Worm (Caenorhabditis elegans): Measurements from ENCODE around the gene srw-77.

Gene srw-77

ce11 chrV:16645201-16645940, 1.9 kb upstream of the srw-77 start, which contains the start of gene W06G6.17:
W06G6.17 (minus strand) TSS chrV:16645251.
- TF ChIP-seq nhr-77 (tag; optimal IDR thresholded peaks at IDR 0.05) (no peak), ceh-16 (tag; optimal IDR thresholded peaks at IDR 0.05) (no peak), zag-1 (tag; optimal IDR thresholded peaks at IDR 0.05) (no peak), nhr-21 (tag; optimal IDR thresholded peaks at IDR 0.05) (no peak), nhr-23 (tag; optimal IDR thresholded peaks at IDR 0.05) (no peak), aly-2 (tag; optimal IDR thresholded peaks at IDR 0.05) (no peak), nhr-12 (tag; optimal IDR thresholded peaks at IDR 0.05) (no peak), elt-1 (tag; optimal IDR thresholded peaks at IDR 0.05) (no peak), ztf-4 (tag; optimal IDR thresholded peaks at IDR 0.05) (no peak)

- TF ChIP-seq blmp-1 (tag; optimal IDR thresholded peaks at IDR 0.05; ENCODE audit: insufficient read depth) (no peak), nhr-25 (tag; optimal IDR thresholded peaks at IDR 0.05) (no peak), mab-5 (tag; optimal IDR thresholded peaks at IDR 0.05) (no peak), ztf-4 (tag; optimal IDR thresholded peaks at IDR 0.05) (no peak), gmeb-1 (tag; optimal IDR thresholded peaks at IDR 0.05) (no peak), elt-3 (tag; optimal IDR thresholded peaks at IDR 0.05) (no peak), sma-3 (GFP tag; optimal IDR thresholded peaks at IDR 0.05) (no peak), R02D3.7 (tag; optimal IDR thresholded peaks at IDR 0.05) (no peak), lsy-2 (tag; optimal IDR thresholded peaks at IDR 0.05) (no peak), dmd-4 (tag; optimal IDR thresholded peaks at IDR 0.05) (no peak), zag-1 (tag; optimal IDR thresholded peaks at IDR 0.05) (no peak), unc-55 (GFP tag; optimal IDR thresholded peaks at IDR 0.05) (no peak), nhr-129 (tag; optimal IDR thresholded peaks at IDR 0.05) (no peak), F13H6.1 (tag; optimal IDR thresholded peaks at IDR 0.05) (no peak)
These were observed 3.1 kb downstream of the srw-77 start for ce11 chrV:16640366-16640765.

- TF ChIP-seq nhr-237 (tag; optimal IDR thresholded peaks at IDR 0.05), result no peak
- TF ChIP-seq crh-2 (tag; optimal IDR thresholded peaks at IDR 0.05), result no peak
- TF ChIP-seq peb-1 (tag; optimal IDR thresholded peaks at IDR 0.05), result no peak
- no peak for TF ChIP-seq dmd-4 (tag; optimal IDR thresholded peaks at IDR 0.05)
- TF ChIP-seq mab-5 (tag; optimal IDR thresholded peaks at IDR 0.05), result no peak
- no peak for TF ChIP-seq mbf-1 (tag; optimal IDR thresholded peaks at IDR 0.05)
- no peak for TF ChIP-seq egl-27 (tag; optimal IDR thresholded peaks at IDR 0.05)
- TF ChIP-seq nhr-12 (tag; optimal IDR thresholded peaks at IDR 0.05), result no peak
- TF ChIP-seq lsy-2 (tag; optimal IDR thresholded peaks at IDR 0.05), result no peak
These were observed 5.3 kb downstream of the srw-77 start, which contains the start of gene srw-76 for ce11 chrV:16638204-16638603. srw-76 (minus strand) TSS chrV:16638304.

- TF ChIP-seq crh-2 (tag; optimal IDR thresholded peaks at IDR 0.05), result no peak
- no peak for TF ChIP-seq lin-39 (tag; optimal IDR thresholded peaks at IDR 0.05)
- no peak for TF ChIP-seq fos-1 (tag; optimal IDR thresholded peaks at IDR 0.05)
- TF ChIP-seq snpc-4 (tag; optimal IDR thresholded peaks at IDR 0.05), result no peak
- TF ChIP-seq lin-13 (GFP tag; optimal IDR thresholded peaks at IDR 0.05), result no peak
- TF ChIP-seq R02D3.7 (tag; optimal IDR thresholded peaks at IDR 0.05), result no peak
- TF ChIP-seq unc-62 (GFP tag; optimal IDR thresholded peaks at IDR 0.05), result no peak
- TF ChIP-seq nhr-12 (tag; optimal IDR thresholded peaks at IDR 0.05), result no peak
- no peak for TF ChIP-seq zag-1 (tag; optimal IDR thresholded peaks at IDR 0.05)
- TF ChIP-seq lsy-2 (tag; optimal IDR thresholded peaks at IDR 0.05), result no peak
- no peak for TF ChIP-seq alr-1 (tag; optimal IDR thresholded peaks at IDR 0.05)
- TF ChIP-seq lin-11 (tag; optimal IDR thresholded peaks at IDR 0.05), result no peak
- TF ChIP-seq elt-1 (tag; optimal IDR thresholded peaks at IDR 0.05), result no peak
- no peak for TF ChIP-seq F13H6.1 (tag; optimal IDR thresholded peaks at IDR 0.05)
- no peak for TF ChIP-seq nhr-237 (tag; optimal IDR thresholded peaks at IDR 0.05)
- TF ChIP-seq ceh-16 (tag; optimal IDR thresholded peaks at IDR 0.05), result no peak
- TF ChIP-seq dmd-4 (tag; optimal IDR thresholded peaks at IDR 0.05), result no peak
- TF ChIP-seq unc-39 (tag; optimal IDR thresholded peaks at IDR 0.05), result no peak
- no peak for TF ChIP-seq nhr-25 (tag; optimal IDR thresholded peaks at IDR 0.05)
- no peak for TF ChIP-seq ztf-11 (tag; optimal IDR thresholded peaks at IDR 0.05)
These were observed 7.5 kb downstream of the srw-77 start, which contains the start of gene mltn-11 for ce11 chrV:16635911-16636310. mltn-11 (plus strand) TSS chrV:16636186.

All from whole organism, L2 larva.